Fruit fly (Drosophila melanogaster): ENCODE data around the gene CG7691.

DNA sequence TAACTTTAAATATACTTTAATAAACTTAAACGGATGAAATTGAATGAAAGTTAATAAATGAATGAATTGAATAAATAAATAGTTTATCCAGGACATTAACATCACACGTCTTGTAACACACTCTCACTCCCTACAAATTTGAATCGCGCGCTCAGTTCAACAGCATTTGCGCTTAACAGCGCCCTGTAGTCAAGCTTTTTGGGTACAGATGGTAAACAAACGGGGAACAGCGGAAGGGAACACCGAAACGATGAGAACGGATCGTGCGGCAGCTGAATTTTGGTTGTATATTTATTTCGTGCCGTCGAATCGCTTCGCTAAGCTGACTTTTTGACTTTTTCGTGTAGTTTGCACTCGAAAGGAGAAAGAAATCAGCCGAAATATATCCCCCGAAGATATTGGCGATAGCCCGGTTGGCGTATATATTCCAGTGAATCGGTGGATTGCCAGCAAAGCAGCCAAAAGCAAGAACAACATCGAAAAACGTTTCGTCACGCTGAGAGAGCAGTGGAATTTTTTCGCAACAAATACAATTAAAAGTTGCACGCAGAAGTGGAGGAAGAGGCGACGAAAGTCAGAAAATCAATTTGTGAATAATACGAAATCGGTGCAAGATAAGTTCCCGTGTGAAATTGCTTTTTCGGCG, 13.3 kb downstream of the CG7691 start, which contains the start of the genes CG7694 and fray:
- no peak for TF ChIP-seq Sin3A (optimal IDR thresholded peaks at IDR 0.05)
- TF ChIP-seq h (optimal IDR thresholded peaks at IDR 0.05): no peak
- TF ChIP-seq psq (optimal IDR thresholded peaks at IDR 0.05): no peak
- TF ChIP-seq ttk (optimal IDR thresholded peaks at IDR 0.05): no peak
- no peak for TF ChIP-seq insv (optimal IDR thresholded peaks at IDR 0.05)
- no peak for TF ChIP-seq Myc (optimal IDR thresholded peaks at IDR 0.05)

All from Kc167 (cell line).